Fruit fly (Drosophila melanogaster) whole organism, prepupa: ENCODE measurements around the gene upSET.

Experiments
- Blimp-1 ChIP-seq: fragments of 200-800 bp; sonication (Bioruptor generic); optimal IDR thresholded peaks from 3 replicates; lab custom pipeline; 2017; ENCODE audit warnings: missing biosample characterization, missing genetic modification characterization, mild to moderate bottlenecking, moderate library complexity, missing genetic modification reagents
- CG10631 ChIP-seq: fragments of 200-800 bp; sonication (Bioruptor generic); optimal IDR thresholded peaks from 2 replicates; lab custom pipeline; 2016; ENCODE audit warnings: missing biosample characterization, missing genetic modification characterization
- CG10669 ChIP-seq: fragments of 200-800 bp; sonication (Bioruptor generic); optimal IDR thresholded peaks from 3 replicates; lab custom pipeline; 2018; ENCODE audit warnings: missing biosample characterization, mild to moderate bottlenecking, missing genetic modification characterization, moderate library complexity
- CG11294 ChIP-seq: fragments of 200-800 bp; sonication (Bioruptor generic); IDR thresholded peaks from 2 replicates; pipeline ENCODE4 v1.3.6; 2022; ENCODE audit warnings: missing biosample characterization, missing genetic modification characterization
- CG15336 ChIP-seq: fragments of 200-800 bp; sonication (Bioruptor generic); IDR thresholded peaks from 2 replicates; pipeline ENCODE4 v1.3.6; 2022; ENCODE audit warnings: missing biosample characterization, missing genetic modification characterization
- CG1621 ChIP-seq: fragments of 200-800 bp; sonication (Bioruptor generic); optimal IDR thresholded peaks from 3 replicates; lab custom pipeline; 2018; ENCODE audit warnings: missing biosample characterization, mild to moderate bottlenecking, missing genetic modification characterization
- CG31627 ChIP-seq: fragments of 200-800 bp; sonication (Bioruptor generic); optimal IDR thresholded peaks from 3 replicates; lab custom pipeline; 2016; ENCODE audit warnings: missing biosample characterization, missing genetic modification characterization
- CG32006 ChIP-seq: fragments of 200-800 bp; sonication (Bioruptor generic); optimal IDR thresholded peaks from 3 replicates; lab custom pipeline; 2017; ENCODE audit warnings: missing biosample characterization, mild to moderate bottlenecking, missing genetic modification characterization
- CG34406 ChIP-seq: fragments of 200-800 bp; sonication (Bioruptor generic); optimal IDR thresholded peaks from 3 replicates; lab custom pipeline; 2016; ENCODE audit warnings: missing biosample characterization, missing genetic modification characterization
- CG3919 ChIP-seq: fragments of 200-800 bp; sonication (Bioruptor generic); optimal IDR thresholded peaks from 3 replicates; lab custom pipeline; 2016; ENCODE audit warnings: missing biosample characterization, missing genetic modification characterization
- CG6163 ChIP-seq: fragments of 200-800 bp; sonication (Bioruptor generic); IDR thresholded peaks from 3 replicates; pipeline ENCODE4 v1.3.6; 2022; ENCODE audit warnings: missing biosample characterization, missing genetic modification characterization
- CG6276 ChIP-seq: fragments of 200-800 bp; sonication (Bioruptor generic); optimal IDR thresholded peaks from 2 replicates; lab custom pipeline; 2017; ENCODE audit warnings: missing biosample characterization, mild to moderate bottlenecking, missing genetic modification characterization
- CG6792 ChIP-seq: fragments of 200-800 bp; sonication (Bioruptor generic); optimal IDR thresholded peaks from 3 replicates; lab custom pipeline; 2016; ENCODE audit warnings: missing biosample characterization, missing genetic modification characterization
- CG6808 ChIP-seq: fragments of 200-800 bp; sonication (Bioruptor generic); optimal IDR thresholded peaks from 3 replicates; lab custom pipeline; 2017; ENCODE audit warnings: missing biosample characterization, missing genetic modification characterization, mild to moderate bottlenecking, moderate library complexity, missing genetic modification reagents
- CG6854 ChIP-seq: fragments of 200-800 bp; sonication (Bioruptor generic); optimal IDR thresholded peaks from 2 replicates; lab custom pipeline; 2017; ENCODE audit warnings: missing biosample characterization, mild to moderate bottlenecking, missing genetic modification characterization
- CG7368 ChIP-seq: fragments of 200-800 bp; sonication (Bioruptor generic); optimal IDR thresholded peaks from 3 replicates; lab custom pipeline; 2016; ENCODE audit warnings: missing biosample characterization, missing genetic modification characterization
- CG8119 ChIP-seq: fragments of 200-800 bp; sonication (Bioruptor generic); IDR thresholded peaks from 3 replicates; pipeline ENCODE4 v1.3.6; 2022; ENCODE audit warnings: missing biosample characterization, missing genetic modification characterization
- CG8319 ChIP-seq: fragments of 200-800 bp; sonication (Bioruptor generic); optimal IDR thresholded peaks from 3 replicates; lab custom pipeline; 2016; ENCODE audit warnings: missing biosample characterization, missing genetic modification characterization
- CG8632 ChIP-seq: fragments of 200-800 bp; sonication (Bioruptor generic); optimal IDR thresholded peaks from 3 replicates; lab custom pipeline; 2016; ENCODE audit warnings: missing biosample characterization, missing genetic modification characterization
- Eip75B ChIP-seq: fragments of 200-800 bp; sonication (Bioruptor generic); optimal IDR thresholded peaks from 3 replicates; lab custom pipeline; 2016; ENCODE audit warnings: missing biosample characterization, missing genetic modification characterization
- Eip78C ChIP-seq: fragments of 200-800 bp; sonication (Bioruptor generic); peaks from one replicate; lab custom pipeline; 2016; ENCODE audit warnings: missing biosample characterization, missing genetic modification characterization
- Eip93F ChIP-seq: fragments of 200-800 bp; sonication (Bioruptor generic); optimal IDR thresholded peaks from 2 replicates; lab custom pipeline; 2016; ENCODE audit warnings: missing biosample characterization, mild to moderate bottlenecking, missing genetic modification characterization
- Ets21C ChIP-seq: fragments of 200-800 bp; sonication (Bioruptor generic); optimal IDR thresholded peaks from 3 replicates; lab custom pipeline; 2016; ENCODE audit warnings: missing biosample characterization, missing genetic modification characterization
- Gug ChIP-seq: fragments of 200-800 bp; sonication (Bioruptor generic); IDR thresholded peaks from 2 replicates; pipeline ENCODE4 v1.3.6; 2022; ENCODE audit warnings: missing biosample characterization, missing genetic modification characterization
- Hr38 ChIP-seq: sonication (Bioruptor generic); optimal IDR thresholded peaks from 2 replicates; lab custom pipeline; 2016; ENCODE audit warnings: missing biosample characterization, missing genetic modification characterization
- Lpt ChIP-seq: fragments of 200-800 bp; sonication (Bioruptor generic); optimal IDR thresholded peaks from 3 replicates; lab custom pipeline; 2016; ENCODE audit warnings: missing biosample characterization, missing genetic modification characterization
- OdsH ChIP-seq: fragments of 200-800 bp; sonication (Bioruptor generic); optimal IDR thresholded peaks from 3 replicates; lab custom pipeline; 2016; ENCODE audit warnings: missing biosample characterization, missing genetic modification characterization
- Sox102F ChIP-seq: fragments of 200-800 bp; sonication (Bioruptor generic); optimal IDR thresholded peaks from 2 replicates; lab custom pipeline; 2016; ENCODE audit warnings: missing biosample characterization, mild to moderate bottlenecking, missing genetic modification characterization
- Sox14 ChIP-seq: fragments of 200-800 bp; sonication (Bioruptor generic); optimal IDR thresholded peaks from 3 replicates; lab custom pipeline; 2016; ENCODE audit warnings: missing biosample characterization, missing genetic modification characterization
- Sox15 ChIP-seq: fragments of 200-800 bp; sonication (Bioruptor generic); optimal IDR thresholded peaks from 3 replicates; lab custom pipeline; 2016; ENCODE audit warnings: missing biosample characterization, missing genetic modification characterization
- acj6 ChIP-seq: fragments of 200-800 bp; sonication (Bioruptor generic); optimal IDR thresholded peaks from 3 replicates; lab custom pipeline; 2016; ENCODE audit warnings: missing biosample characterization, missing genetic modification characterization
- dac ChIP-seq: fragments of 200-800 bp; sonication (Bioruptor generic); optimal IDR thresholded peaks from 2 replicates; lab custom pipeline; 2017; ENCODE audit warnings: missing biosample characterization, mild to moderate bottlenecking, missing genetic modification characterization
- dsx ChIP-seq: fragments of 200-800 bp; optimal IDR thresholded peaks from 3 replicates; lab custom pipeline; 2019; ENCODE audit warnings: missing biosample characterization, mild to moderate bottlenecking, missing genetic modification characterization, moderate library complexity; ENCODE audit not compliant: poor library complexity, severe bottlenecking
- esn ChIP-seq: fragments of 200-800 bp; sonication (Bioruptor generic); optimal IDR thresholded peaks from 2 replicates; lab custom pipeline; 2016; ENCODE audit warnings: missing biosample characterization, mild to moderate bottlenecking, missing genetic modification characterization, moderate library complexity
- fd59A ChIP-seq: fragments of 200-800 bp; sonication (Bioruptor generic); optimal IDR thresholded peaks from 2 replicates; lab custom pipeline; 2017; ENCODE audit warnings: missing biosample characterization, mild to moderate bottlenecking, missing genetic modification characterization, missing genetic modification reagents
- fd85E ChIP-seq: fragments of 200-800 bp; sonication (Bioruptor generic); optimal IDR thresholded peaks from 3 replicates; lab custom pipeline; 2016; ENCODE audit warnings: missing biosample characterization, missing genetic modification characterization
- fkh ChIP-seq: fragments of 200-800 bp; sonication (Bioruptor generic); optimal IDR thresholded peaks from 3 replicates; lab custom pipeline; 2017; ENCODE audit warnings: missing biosample characterization, mild to moderate bottlenecking, missing genetic modification characterization, moderate library complexity
- lz ChIP-seq: fragments of 200-800 bp; sonication (Bioruptor generic); optimal IDR thresholded peaks from 3 replicates; lab custom pipeline; 2016; ENCODE audit warnings: missing biosample characterization, missing genetic modification characterization
- net ChIP-seq: fragments of 200-800 bp; sonication (Bioruptor generic); optimal IDR thresholded peaks from 3 replicates; lab custom pipeline; 2016; ENCODE audit warnings: missing biosample characterization, missing genetic modification characterization
- pdm3 ChIP-seq: fragments of 200-800 bp; sonication (Bioruptor generic); optimal IDR thresholded peaks from 3 replicates; lab custom pipeline; 2016; ENCODE audit warnings: missing biosample characterization, missing genetic modification characterization
- spab ChIP-seq: fragments of 200-800 bp; sonication (Bioruptor generic); optimal IDR thresholded peaks from 2 replicates; lab custom pipeline; 2017; ENCODE audit warnings: missing biosample characterization, mild to moderate bottlenecking, missing genetic modification characterization, missing genetic modification reagents
- ss ChIP-seq, 2 experiments: fragments of 200-800 bp; sonication (Bioruptor generic); optimal IDR thresholded peaks; 2 replicates in 1 of 2; 3 replicates in 1 of 2; lab custom pipeline; 2017 to 2018; ENCODE audit warnings: mild to moderate bottlenecking in 2 of 2, missing biosample characterization in 2 of 2, missing genetic modification characterization in 2 of 2, moderate library complexity in 1 of 2
- svp ChIP-seq: fragments of 200-800 bp; sonication (Bioruptor generic); peaks from one replicate; lab custom pipeline; 2016; ENCODE audit warnings: missing biosample characterization, missing genetic modification characterization
- topi ChIP-seq: fragments of 200-800 bp; sonication (Bioruptor generic); optimal IDR thresholded peaks from 3 replicates; lab custom pipeline; 2016; ENCODE audit warnings: missing biosample characterization, missing genetic modification characterization
- vri ChIP-seq: fragments of 200-800 bp; sonication (Bioruptor generic); optimal IDR thresholded peaks from 3 replicates; lab custom pipeline; 2016; ENCODE audit warnings: missing biosample characterization, mild to moderate bottlenecking, missing genetic modification characterization

The upSET gene

DNA sequence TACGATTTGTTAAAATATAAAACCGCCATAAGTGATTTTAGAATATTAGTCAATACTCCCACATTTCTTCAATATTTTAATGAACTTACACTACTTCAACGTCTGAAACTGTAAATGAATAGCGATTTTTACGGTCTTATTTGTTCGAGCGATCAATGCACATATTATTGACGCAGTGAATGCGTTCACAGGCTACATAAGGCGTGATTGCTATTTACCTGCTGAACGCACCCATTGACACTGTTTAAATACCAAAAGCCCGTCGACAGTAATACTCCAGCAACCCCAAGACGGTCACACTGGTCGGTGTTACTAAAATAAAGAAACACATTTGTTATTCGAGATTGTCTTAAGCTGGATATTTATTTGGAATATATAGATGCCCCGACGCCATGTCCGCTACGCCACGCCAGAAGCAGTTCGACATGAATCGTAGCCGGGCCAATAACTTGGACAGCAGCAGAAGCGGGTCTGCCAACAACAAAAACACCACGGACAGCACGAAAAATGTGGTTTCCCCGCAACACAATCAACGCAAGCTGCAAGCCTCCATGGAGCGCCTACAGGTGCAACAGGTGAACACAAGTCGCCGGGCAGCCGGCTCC lies 49.1 kb downstream of the upSET start, which contains the start of gene CG6833 (continued):
- TF ChIP-seq ss (GFP tag; optimal IDR thresholded peaks at IDR 0.05; lab: Kevin White, UChicago) = peak in 1 of 2 experiments; percentile 34
- TF ChIP-seq dsx (GFP tag; lab: Kevin White, UChicago) = peak; percentile 11
- TF ChIP-seq fkh (GFP tag; lab: Kevin White, UChicago) = peak; percentile 82
- peak; percentile 17 for TF ChIP-seq CG34406 (GFP tag; lab: Kevin White, UChicago)
- peak; percentile 54; the same call in 2 of the 3 replicates for TF ChIP-seq CG8119 (GFP tag; lab: Robert Waterston, UW)
- TF ChIP-seq CG7368 = peak; percentile 53
- TF ChIP-seq spab = no peak
- TF ChIP-seq CG11294 (GFP tag; lab: Robert Waterston, UW) = peak; percentile 28; the same call in 1 of the 2 replicates
- peak; percentile 79 for TF ChIP-seq svp
- TF ChIP-seq Hr38 = no peak
- peak; percentile 80 for TF ChIP-seq Eip78C (GFP tag; lab: Kevin White, UChicago)
- peak; percentile 28; the same call in 1 of the 2 replicates for TF ChIP-seq CG15336
- peak; percentile 58 for TF ChIP-seq CG32006 (GFP tag; lab: Kevin White, UChicago)
- no peak for TF ChIP-seq Sox102F
- peak; percentile 56 for TF ChIP-seq CG10669 (GFP tag; lab: Kevin White, UChicago)

DNA sequence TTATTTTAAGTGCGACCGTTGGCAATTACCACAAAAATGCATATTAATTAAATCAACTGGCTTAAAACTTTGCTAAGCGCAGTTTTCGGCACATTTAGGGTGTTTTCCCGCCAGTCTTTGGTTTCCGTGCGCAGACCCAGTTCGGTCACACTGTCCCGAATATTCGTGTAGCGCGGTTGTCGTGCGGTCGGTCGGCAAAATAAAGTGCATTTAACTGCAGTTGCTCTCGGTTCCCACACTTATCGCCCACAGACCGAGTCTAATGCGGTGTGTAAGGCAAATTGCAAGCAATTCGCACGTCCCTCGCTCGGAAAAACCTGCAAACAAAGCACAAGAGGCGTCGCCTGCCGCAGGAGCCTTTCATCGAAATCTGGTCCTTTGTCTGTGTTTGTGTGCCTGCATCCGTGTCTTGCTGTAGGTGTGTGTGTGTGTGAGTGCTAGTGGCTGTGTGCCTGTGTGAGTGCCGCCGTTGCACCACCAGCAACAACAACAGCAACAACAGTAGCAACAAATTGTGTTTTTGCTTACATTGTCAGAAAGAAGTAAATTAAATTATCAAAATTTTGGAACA lies 51.2 kb downstream of the upSET start, which contains the start of the genes CG13484 and Frl:
CG13484 (minus strand) TSS at position 7 of the 571 bp plus-strand sequence.
Frl (plus strand) TSS at position 143 of the 571 bp plus-strand sequence.
- TF ChIP-seq ss (GFP tag; optimal IDR thresholded peaks at IDR 0.05; lab: Kevin White, UChicago) (peak; percentile 52 to 69), Eip93F (GFP tag; lab: Kevin White, UChicago) (no peak), CG6276 (no peak), CG31627 (GFP tag; lab: Kevin White, UChicago) (no peak), Lpt (peak; percentile 27), spab (no peak), net (no peak), fd85E (GFP tag; lab: Kevin White, UChicago) (no peak), CG7368 (no peak), CG1621 (tag; lab: Kevin White, UChicago) (peak; percentile 36), CG8319 (GFP tag; lab: Kevin White, UChicago) (no peak), dac (GFP tag; lab: Kevin White, UChicago) (no peak), CG8119 (GFP tag; lab: Robert Waterston, UW) (peak; percentile 55; the same call in 2 of the 3 replicates), Eip75B (peak; percentile 37), CG6163 (GFP tag; lab: Robert Waterston, UW) (no peak), Sox14 (GFP tag; lab: Kevin White, UChicago) (peak; percentile 78), OdsH (GFP tag; lab: Kevin White, UChicago) (no peak), pdm3 (GFP tag; lab: Kevin White, UChicago) (no peak), acj6 (GFP tag; lab: Kevin White, UChicago) (no peak), fkh (GFP tag; lab: Kevin White, UChicago) (peak; percentile 25), svp (no peak), Sox102F (no peak), Eip78C (GFP tag; lab: Kevin White, UChicago) (peak; percentile 90), CG8632 (GFP tag; lab: Kevin White, UChicago) (no peak), CG32006 (GFP tag; lab: Kevin White, UChicago) (peak; percentile 10), vri (GFP tag; lab: Kevin White, UChicago) (no peak), dsx (GFP tag; lab: Kevin White, UChicago) (peak; percentile 72), esn (peak; percentile 40), Gug (GFP tag; lab: Robert Waterston, UW) (no peak; the same call in 1 of the 2 replicates), fd59A (GFP tag; lab: Kevin White, UChicago) (no peak), topi (peak; percentile 47), CG6854 (peak; percentile 78), CG11294 (GFP tag; lab: Robert Waterston, UW) (no peak), CG10669 (GFP tag; lab: Kevin White, UChicago) (no peak), CG3919 (GFP tag; lab: Kevin White, UChicago) (peak; percentile 45), CG34406 (GFP tag; lab: Kevin White, UChicago) (no peak), CG10631 (GFP tag; lab: Kevin White, UChicago) (no peak), CG15336 (peak; percentile 37; the same call in 1 of the 2 replicates), Hr38 (no peak), Blimp-1 (GFP tag; lab: Kevin White, UChicago) (no peak), CG6792 (GFP tag; lab: Kevin White, UChicago) (peak; percentile 10), lz (GFP tag; lab: Kevin White, UChicago) (peak; percentile 2), Ets21C (GFP tag; lab: Kevin White, UChicago) (no peak), Sox15 (GFP tag; lab: Kevin White, UChicago) (no peak), CG6808 (peak; percentile 44)
